Worm (Caenorhabditis elegans) whole organism, L4/young adult: ENCODE data around the gene dpy-20.

Source experiments
- W03F9.2 ChIP-seq: fragments of 150-350 bp; optimal IDR thresholded peaks from 2 replicates; lab custom pipeline; 2014; ENCODE audit warnings: missing biosample characterization, missing genetic modification characterization
- dao-5 ChIP-seq: sonication (generic microtip); optimal IDR thresholded peaks from 2 replicates; lab custom pipeline; 2016; ENCODE audit warnings: missing genotype, missing genetic modification characterization, moderate library complexity, missing compliant biosample characterization
- him-1 ChIP-seq: sonication (generic microtip); optimal IDR thresholded peaks from 2 replicates; lab custom pipeline; 2016; ENCODE audit warnings: missing genotype, missing genetic modification reagents, missing genetic modification characterization, missing compliant biosample characterization

Gene dpy-20

ce11 chrIV:11713289-11713688 lies 12.6 kb upstream of the dpy-20 start:
- TF ChIP-seq W03F9.2 (tag; lab: Kevin White, UChicago): no peak
- TF ChIP-seq dao-5 (tag; lab: Kevin White, UChicago): no peak
- no peak for TF ChIP-seq him-1 (tag; lab: Kevin White, UChicago)

- TF ChIP-seq W03F9.2 (tag; lab: Kevin White, UChicago): no peak
- TF ChIP-seq dao-5 (tag; lab: Kevin White, UChicago): no peak
- TF ChIP-seq him-1 (tag; lab: Kevin White, UChicago): no peak
Measured at ce11 chrIV:11710331-11710730, 9.7 kb upstream of the dpy-20 start.

ce11 chrIV:11703685-11704296 lies 3.1 kb upstream of the dpy-20 start, which contains the start of the genes T22B3.3 and alg-3:
TSS of gene T22B3.3 (minus strand) at chrIV:11703785.
TSS of gene alg-3 (plus strand) at chrIV:11704246.
- no peak for TF ChIP-seq W03F9.2 (tag; lab: Kevin White, UChicago)
- no peak for TF ChIP-seq dao-5 (tag; lab: Kevin White, UChicago)
- no peak for TF ChIP-seq him-1 (tag; lab: Kevin White, UChicago)

ce11 chrIV:11701878-11702277 lies 1.2 kb upstream of the dpy-20 start:
- no peak for TF ChIP-seq him-1 (tag; lab: Kevin White, UChicago)
- no peak for TF ChIP-seq W03F9.2 (tag; lab: Kevin White, UChicago)
- TF ChIP-seq dao-5 (tag; lab: Kevin White, UChicago): no peak

ce11 chrIV:11700100-11700499 lies 552 bp downstream of the dpy-20 start:
- TF ChIP-seq dao-5 (tag; lab: Kevin White, UChicago) (no peak), W03F9.2 (tag; lab: Kevin White, UChicago) (no peak), him-1 (tag; lab: Kevin White, UChicago) (no peak)

- TF ChIP-seq W03F9.2 (tag; lab: Kevin White, UChicago) (no peak), him-1 (tag; lab: Kevin White, UChicago) (no peak), dao-5 (tag; lab: Kevin White, UChicago) (no peak)
Measured at ce11 chrIV:11697514-11697913, 3.1 kb downstream of the dpy-20 start.

ce11 chrIV:11695634-11696033 lies 5.0 kb downstream of the dpy-20 start:
- no peak for TF ChIP-seq dao-5 (tag; lab: Kevin White, UChicago)
- TF ChIP-seq W03F9.2 (tag; lab: Kevin White, UChicago): peak; percentile 48

- TF ChIP-seq him-1 (tag; lab: Kevin White, UChicago): no peak
- TF ChIP-seq dao-5 (tag; lab: Kevin White, UChicago): no peak
- TF ChIP-seq W03F9.2 (tag; lab: Kevin White, UChicago): no peak
Measured at ce11 chrIV:11694143-11694542, 6.5 kb downstream of the dpy-20 start, which contains the start of gene ZK792.7. TSS of gene ZK792.7 (plus strand) at chrIV:11694443.

ce11 chrIV:11693493-11693892 lies 7.2 kb downstream of the dpy-20 start, which contains the start of gene ZK792.12:
TSS of gene ZK792.12 (plus strand) at chrIV:11693793.
- no peak for TF ChIP-seq him-1 (tag; lab: Kevin White, UChicago)
- TF ChIP-seq W03F9.2 (tag; lab: Kevin White, UChicago): no peak

- TF ChIP-seq him-1 (tag; lab: Kevin White, UChicago) (peak; percentile 52), W03F9.2 (tag; lab: Kevin White, UChicago) (peak; percentile 38), dao-5 (tag; lab: Kevin White, UChicago) (peak; percentile 55)
Measured at ce11 chrIV:11692071-11692673, 8.5 kb downstream of the dpy-20 start.

- TF ChIP-seq him-1 (tag; lab: Kevin White, UChicago) (no peak), W03F9.2 (tag; lab: Kevin White, UChicago) (no peak), dao-5 (tag; lab: Kevin White, UChicago) (no peak)
Measured at ce11 chrIV:11691524-11691923, 9.1 kb downstream of the dpy-20 start.

ce11 chrIV:11690988-11691387 lies 9.7 kb downstream of the dpy-20 start, which contains the start of gene let-60:
TSS of gene let-60 (minus strand) at chrIV:11691088.
- TF ChIP-seq dao-5 (tag; lab: Kevin White, UChicago) (no peak), W03F9.2 (tag; lab: Kevin White, UChicago) (no peak), him-1 (tag; lab: Kevin White, UChicago) (no peak)

- TF ChIP-seq him-1 (tag; lab: Kevin White, UChicago): no peak
- no peak for TF ChIP-seq dao-5 (tag; lab: Kevin White, UChicago)
- TF ChIP-seq W03F9.2 (tag; lab: Kevin White, UChicago): no peak
Measured at ce11 chrIV:11688018-11688417, 12.6 kb downstream of the dpy-20 start, which contains the start of gene ZK792.5. TSS of gene ZK792.5 (minus strand) at chrIV:11688118.
